Fruit fly (Drosophila melanogaster) whole organism, embryonic: ENCODE measurements around the gene fan.

Experiments used
- ATbp ChIP-seq: fragments of 200-800 bp; sonication (Bioruptor generic); optimal IDR thresholded peaks from 2 replicates; lab custom pipeline; 2017; ENCODE audit warnings: missing biosample characterization, mild to moderate bottlenecking, missing genetic modification characterization, missing genetic modification reagents
- Antp ChIP-seq: fragments of 200-800 bp; sonication (Bioruptor generic); optimal IDR thresholded peaks from 3 replicates; lab custom pipeline; 2016; ENCODE audit warnings: missing biosample characterization, missing genetic modification characterization
- CG10274 ChIP-seq: fragments of 200-800 bp; sonication (Bioruptor generic); optimal IDR thresholded peaks from 3 replicates; lab custom pipeline; 2017; ENCODE audit warnings: missing biosample characterization, mild to moderate bottlenecking, missing genetic modification characterization
- CG11247 ChIP-seq: fragments of 200-800 bp; sonication (Bioruptor generic); IDR thresholded peaks from 2 replicates; pipeline ENCODE4 v1.3.6; 2022; ENCODE audit warnings: missing biosample characterization, missing genetic modification characterization
- CG12659 ChIP-seq: fragments of 200-800 bp; sonication (Bioruptor generic); optimal IDR thresholded peaks from 3 replicates; lab custom pipeline; 2017; ENCODE audit warnings: mild to moderate bottlenecking, missing biosample characterization, missing genetic modification reagents, missing genetic modification characterization
- CG12769 ChIP-seq: fragments of 200-800 bp; sonication (Bioruptor generic); optimal IDR thresholded peaks from 2 replicates; lab custom pipeline; 2019; ENCODE audit warnings: missing biosample characterization, mild to moderate bottlenecking, missing genetic modification characterization, moderate library complexity
- CG13123 ChIP-seq: fragments of 200-800 bp; sonication (Bioruptor generic); optimal IDR thresholded peaks from 2 replicates; lab custom pipeline; 2016; ENCODE audit warnings: missing biosample characterization, missing genetic modification characterization
- CG14014 ChIP-seq: fragments of 200-800 bp; sonication (Bioruptor generic); IDR thresholded peaks from 2 replicates; pipeline ENCODE4 v1.3.6; 2022; ENCODE audit warnings: missing biosample characterization, missing genetic modification characterization
- CG16813 ChIP-seq: fragments of 200-800 bp; sonication (Bioruptor generic); IDR thresholded peaks from 3 replicates; pipeline ENCODE4 v1.3.6; 2022; ENCODE audit warnings: missing biosample characterization, missing genetic modification characterization; ENCODE audit not compliant: partially characterized antibody
- CG17568 ChIP-seq: fragments of 200-800 bp; sonication (Bioruptor generic); optimal IDR thresholded peaks from 2 replicates; lab custom pipeline; 2018; ENCODE audit warnings: missing biosample characterization, mild to moderate bottlenecking, missing genetic modification characterization, moderate library complexity
- CG18476 ChIP-seq: fragments of 200-800 bp; sonication (Bioruptor generic); optimal IDR thresholded peaks from 2 replicates; lab custom pipeline; 2016; ENCODE audit warnings: missing biosample characterization, mild to moderate bottlenecking, missing genetic modification characterization
- CG18599 ChIP-seq: fragments of 200-800 bp; sonication (Bioruptor generic); optimal IDR thresholded peaks from 3 replicates; lab custom pipeline; 2017; ENCODE audit warnings: missing biosample characterization, missing genetic modification characterization, mild to moderate bottlenecking, moderate library complexity, missing genetic modification reagents
- CG30403 ChIP-seq: fragments of 200-800 bp; sonication (Bioruptor generic); optimal IDR thresholded peaks from 3 replicates; lab custom pipeline; 2016; ENCODE audit warnings: missing biosample characterization, missing genetic modification characterization
- CG31441 ChIP-seq: fragments of 200-800 bp; sonication (Bioruptor generic); IDR thresholded peaks from 2 replicates; pipeline ENCODE4 v1.3.6; 2022; ENCODE audit warnings: missing biosample characterization, missing genetic modification characterization
- CG3163 ChIP-seq: fragments of 200-800 bp; sonication (Bioruptor generic); optimal IDR thresholded peaks from 3 replicates; lab custom pipeline; 2016; ENCODE audit warnings: missing biosample characterization, missing genetic modification characterization
- CG6175 ChIP-seq: fragments of 200-800 bp; sonication (Bioruptor generic); IDR thresholded peaks from 3 replicates; pipeline ENCODE4 v1.3.6; 2022; ENCODE audit warnings: missing biosample characterization, missing genetic modification characterization
- CG7357 ChIP-seq: fragments of 200-800 bp; sonication (Bioruptor generic); IDR thresholded peaks from 3 replicates; pipeline ENCODE4 v1.3.6; 2022; ENCODE audit warnings: missing biosample characterization, missing genetic modification characterization
- CG7786 ChIP-seq: fragments of 200-800 bp; sonication (Bioruptor generic); optimal IDR thresholded peaks from 2 replicates; lab custom pipeline; 2016; ENCODE audit warnings: missing biosample characterization, missing genetic modification characterization
- CG8944 ChIP-seq: fragments of 200-800 bp; sonication (Bioruptor generic); optimal IDR thresholded peaks from 3 replicates; lab custom pipeline; 2016; ENCODE audit warnings: missing biosample characterization, missing genetic modification characterization
- CG9609 ChIP-seq: fragments of 200-800 bp; sonication (Bioruptor generic); optimal IDR thresholded peaks from 3 replicates; lab custom pipeline; 2016; ENCODE audit warnings: missing biosample characterization, missing genetic modification characterization
- Dad ChIP-seq: fragments of 200-800 bp; sonication (Bioruptor generic); optimal IDR thresholded peaks from 3 replicates; lab custom pipeline; 2016; ENCODE audit warnings: missing biosample characterization, missing genetic modification characterization
- Eip74EF ChIP-seq, 2 experiments: fragments of 200-800 bp in 1 of 2; fragments of >200 bp in 1 of 2; sonication (Bioruptor generic) in 1 of 2; optimal IDR thresholded peaks; 2 replicates each; lab custom pipeline; 2017 to 2019; ENCODE audit warnings: missing biosample characterization in 2 of 2, missing genetic modification characterization in 2 of 2, mild to moderate bottlenecking in 1 of 2, moderate library complexity in 1 of 2
- Jarid2 ChIP-seq: fragments of 200-800 bp; sonication (Bioruptor generic); optimal IDR thresholded peaks from 3 replicates; lab custom pipeline; 2017; ENCODE audit warnings: mild to moderate bottlenecking, missing biosample characterization, missing genetic modification reagents, missing genetic modification characterization
- Lim3 ChIP-seq: fragments of 200-800 bp; sonication (Bioruptor generic); IDR thresholded peaks from 2 replicates; pipeline ENCODE4 v1.3.6; 2022; ENCODE audit warnings: missing biosample characterization, missing genetic modification characterization
- Max ChIP-seq: fragments of 200-800 bp; sonication (Bioruptor generic); optimal IDR thresholded peaks from 2 replicates; lab custom pipeline; 2016; ENCODE audit warnings: missing biosample characterization, mild to moderate bottlenecking, missing genetic modification characterization
- Meics ChIP-seq: fragments of 200-800 bp; sonication (Bioruptor generic); optimal IDR thresholded peaks from 2 replicates; lab custom pipeline; 2017; ENCODE audit warnings: missing biosample characterization, mild to moderate bottlenecking, missing genetic modification characterization
- Mes4 ChIP-seq: fragments of 200-800 bp; sonication (Bioruptor generic); optimal IDR thresholded peaks from 2 replicates; lab custom pipeline; 2016; ENCODE audit warnings: missing biosample characterization, missing genetic modification characterization
- Myb ChIP-seq: fragments of 200-800 bp; sonication (Bioruptor generic); optimal IDR thresholded peaks from 2 replicates; lab custom pipeline; 2016; ENCODE audit warnings: missing biosample characterization, missing genetic modification characterization
- NC2α ChIP-seq: fragments of 200-800 bp; sonication (Bioruptor generic); optimal IDR thresholded peaks from 2 replicates; lab custom pipeline; 2016; ENCODE audit warnings: missing biosample characterization, missing genetic modification characterization
- NK7.1 ChIP-seq: fragments of 200-800 bp; sonication (Bioruptor generic); optimal IDR thresholded peaks from 3 replicates; lab custom pipeline; 2016; ENCODE audit warnings: missing biosample characterization, missing genetic modification characterization
- Neu2 ChIP-seq: fragments of 200-800 bp; sonication (Bioruptor generic); optimal IDR thresholded peaks from 3 replicates; lab custom pipeline; 2016; ENCODE audit warnings: missing biosample characterization, missing genetic modification characterization, borderline replicate concordance
- Oaz ChIP-seq: fragments of 200-800 bp; sonication (Bioruptor generic); IDR thresholded peaks from 2 replicates; pipeline ENCODE4 v1.3.6; 2022; ENCODE audit warnings: missing biosample characterization, missing genetic modification characterization
- Six4 ChIP-seq: fragments of 200-800 bp; sonication (Bioruptor generic); optimal IDR thresholded peaks from 2 replicates; lab custom pipeline; 2016; ENCODE audit warnings: missing biosample characterization, missing genetic modification characterization
- Sry-δ ChIP-seq: fragments of 200-800 bp; sonication (Bioruptor generic); optimal IDR thresholded peaks from 2 replicates; lab custom pipeline; 2016; ENCODE audit warnings: missing biosample characterization, missing genetic modification characterization
- dati ChIP-seq: fragments of 200-800 bp; sonication (Bioruptor generic); IDR thresholded peaks from 2 replicates; pipeline ENCODE4 v1.3.6; 2022; ENCODE audit warnings: missing biosample characterization, missing genetic modification characterization
- fd64A ChIP-seq: fragments of 200-800 bp; sonication (Bioruptor generic); optimal IDR thresholded peaks from 3 replicates; lab custom pipeline; 2018; ENCODE audit warnings: missing biosample characterization, mild to moderate bottlenecking, missing genetic modification characterization
- fu2 ChIP-seq: fragments of 200-800 bp; sonication (Bioruptor generic); optimal IDR thresholded peaks from 2 replicates; lab custom pipeline; 2016; ENCODE audit warnings: missing biosample characterization, missing genetic modification characterization
- gcm ChIP-seq: fragments of 200-800 bp; sonication (Bioruptor generic); optimal IDR thresholded peaks from 2 replicates; lab custom pipeline; 2019; ENCODE audit warnings: missing biosample characterization, mild to moderate bottlenecking, missing genetic modification characterization, moderate library complexity
- jigr1 ChIP-seq: fragments of 200-800 bp; sonication (Bioruptor generic); IDR thresholded peaks from 3 replicates; pipeline ENCODE4 v1.3.6; 2022; ENCODE audit warnings: missing biosample characterization, missing genetic modification characterization
- jing ChIP-seq: fragments of 200-800 bp; sonication (Bioruptor generic); optimal IDR thresholded peaks from 2 replicates; lab custom pipeline; 2018; ENCODE audit warnings: missing biosample characterization, mild to moderate bottlenecking, missing genetic modification characterization
- ken ChIP-seq: fragments of 200-800 bp; sonication (Bioruptor generic); IDR thresholded peaks from 3 replicates; pipeline ENCODE4 v1.3.6; 2022; ENCODE audit warnings: missing biosample characterization, missing genetic modification characterization
- pita ChIP-seq: fragments of 200-800 bp; sonication (Bioruptor generic); optimal IDR thresholded peaks from 2 replicates; lab custom pipeline; 2017; ENCODE audit warnings: missing biosample characterization, mild to moderate bottlenecking, missing genetic modification characterization
- ranshi ChIP-seq: fragments of 200-800 bp; sonication (Bioruptor generic); IDR thresholded peaks from 2 replicates; pipeline ENCODE4 v1.3.6; 2022; ENCODE audit warnings: missing biosample characterization, missing genetic modification characterization
- repo ChIP-seq: fragments of 200-800 bp; sonication (Bioruptor generic); optimal IDR thresholded peaks from 2 replicates; lab custom pipeline; 2016; ENCODE audit warnings: missing biosample characterization, missing genetic modification characterization
- row ChIP-seq: fragments of 200-800 bp; sonication (Bioruptor generic); IDR thresholded peaks from 3 replicates; pipeline ENCODE4 v1.3.6; 2022; ENCODE audit warnings: missing biosample characterization, missing genetic modification characterization
- salm ChIP-seq: fragments of 200-800 bp; sonication (Bioruptor generic); optimal IDR thresholded peaks from 2 replicates; lab custom pipeline; 2018; ENCODE audit warnings: missing biosample characterization, mild to moderate bottlenecking, missing genetic modification characterization
- sima ChIP-seq: fragments of 200-800 bp; sonication (Bioruptor generic); optimal IDR thresholded peaks from 2 replicates; lab custom pipeline; 2016; ENCODE audit warnings: missing biosample characterization, missing genetic modification characterization
- sisA ChIP-seq: fragments of 200-800 bp; sonication (Bioruptor generic); IDR thresholded peaks from 2 replicates; pipeline ENCODE4 v1.3.6; 2022; ENCODE audit warnings: missing biosample characterization, missing genetic modification characterization
- ssp ChIP-seq: fragments of 200-800 bp; sonication (Bioruptor generic); IDR thresholded peaks from 2 replicates; pipeline ENCODE4 v1.3.6; 2022; ENCODE audit warnings: missing biosample characterization, missing genetic modification characterization
- unpg ChIP-seq: fragments of 200-800 bp; sonication (Bioruptor generic); optimal IDR thresholded peaks from 3 replicates; lab custom pipeline; 2018; ENCODE audit warnings: missing biosample characterization, mild to moderate bottlenecking, missing genetic modification characterization, moderate library complexity
- usp ChIP-seq: fragments of >200 bp; optimal IDR thresholded peaks from 2 replicates; lab custom pipeline; 2017; ENCODE audit warnings: missing biosample characterization, missing genetic modification characterization
- vvl ChIP-seq: fragments of 200-800 bp; sonication (Bioruptor generic); IDR thresholded peaks from 2 replicates; pipeline ENCODE4 v1.3.6; 2022; ENCODE audit warnings: missing biosample characterization, missing genetic modification characterization

The fan gene

DNA sequence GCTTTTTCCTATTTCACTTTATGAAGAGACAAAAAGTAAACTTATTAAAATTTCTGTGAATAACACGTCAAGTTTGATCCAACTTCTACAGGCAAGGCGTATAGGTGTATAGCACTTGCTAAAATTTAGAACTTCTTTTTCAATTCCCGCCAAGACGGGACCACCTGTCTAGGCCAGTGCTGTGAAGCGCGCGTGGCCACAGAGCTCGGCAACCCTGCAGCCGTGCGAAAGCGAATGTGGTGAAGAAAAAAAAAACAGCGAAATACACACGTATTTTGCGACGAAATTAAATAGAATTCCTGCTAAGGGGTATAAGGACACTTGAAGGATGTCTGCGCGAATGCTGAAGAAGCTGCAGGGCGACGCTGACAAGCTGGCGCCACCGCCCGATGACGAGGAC, 1.2 kb downstream of the fan start, which contains the start of gene Nulp1 (continued):
- TF ChIP-seq CG16813 (GFP tag; lab: Robert Waterston, UW): peak; percentile 12; the same call in 1 of the 3 replicates
- peak; percentile 37 for TF ChIP-seq Myb
- TF ChIP-seq CG14014 (GFP tag; lab: Robert Waterston, UW): 0 out of 2 replicates have a peak, but pooled peaks have one; percentile 21
- no peak for TF ChIP-seq CG31441
- peak; percentile 13 for TF ChIP-seq CG7786 (GFP tag; lab: Kevin White, UChicago)
- no peak for TF ChIP-seq sisA (GFP tag; lab: Robert Waterston, UW)
- peak; percentile 27 for TF ChIP-seq CG9609 (GFP tag; lab: Kevin White, UChicago)
- peak; percentile 41 for TF ChIP-seq vvl (GFP tag; lab: Robert Waterston, UW)
- no peak for TF ChIP-seq ssp (GFP tag; lab: Robert Waterston, UW)
- TF ChIP-seq CG7357 (GFP tag; lab: Robert Waterston, UW): no peak
- TF ChIP-seq CG13123: no peak
- TF ChIP-seq CG10274: no peak
- TF ChIP-seq usp (GFP tag; lab: Kevin White, UChicago): no peak
- peak; percentile 49 for TF ChIP-seq Antp
- TF ChIP-seq ATbp: no peak
- no peak for TF ChIP-seq Six4 (GFP tag; lab: Kevin White, UChicago)
- no peak for TF ChIP-seq Dad
- no peak for TF ChIP-seq Lim3 (GFP tag; lab: Robert Waterston, UW)
- peak; percentile 37 for TF ChIP-seq Max
- no peak for TF ChIP-seq NC2α (GFP tag; lab: Kevin White, UChicago)
- TF ChIP-seq salm (tag; lab: Kevin White, UChicago): no peak
- no peak for TF ChIP-seq CG18599 (GFP tag; lab: Kevin White, UChicago)
- peak; percentile 10 for TF ChIP-seq Meics (GFP tag; lab: Kevin White, UChicago)
- no peak for TF ChIP-seq jigr1 (GFP tag; lab: Robert Waterston, UW)
- 0 out of 3 replicates have a peak, but pooled peaks have one; percentile 37 for TF ChIP-seq ken (GFP tag; lab: Robert Waterston, UW)
- TF ChIP-seq CG12659 (GFP tag; lab: Kevin White, UChicago): peak; percentile 50
- TF ChIP-seq row (GFP tag; lab: Robert Waterston, UW): peak; percentile 43; the same call in 1 of the 3 replicates
- no peak for TF ChIP-seq Jarid2 (GFP tag; lab: Kevin White, UChicago)
- no peak for TF ChIP-seq dati (GFP tag; lab: Robert Waterston, UW)
- no peak for TF ChIP-seq NK7.1 (GFP tag; lab: Kevin White, UChicago)
- TF ChIP-seq fu2 (GFP tag; lab: Kevin White, UChicago): peak; percentile 30
- no peak for TF ChIP-seq CG3163 (GFP tag; lab: Kevin White, UChicago)
- no peak for TF ChIP-seq unpg (GFP tag; lab: Kevin White, UChicago)
- TF ChIP-seq ranshi (GFP tag; lab: Robert Waterston, UW): no peak
- no peak for TF ChIP-seq sima (GFP tag; lab: Kevin White, UChicago)
- TF ChIP-seq CG6175 (GFP tag; lab: Robert Waterston, UW): no peak
- no peak for TF ChIP-seq Oaz (GFP tag; lab: Robert Waterston, UW)
- no peak for TF ChIP-seq Neu2 (GFP tag; lab: Kevin White, UChicago)
- TF ChIP-seq CG8944: peak; percentile 17
- TF ChIP-seq Sry-δ: peak; percentile 33
- TF ChIP-seq gcm (GFP tag; lab: Kevin White, UChicago): no peak
- TF ChIP-seq CG18476 (GFP tag; lab: Kevin White, UChicago): no peak
- no peak for TF ChIP-seq CG12769 (tag; lab: Kevin White, UChicago)
- no peak for TF ChIP-seq CG17568 (GFP tag; lab: Kevin White, UChicago)
- no peak for TF ChIP-seq Eip74EF (GFP tag; optimal IDR thresholded peaks at IDR 0.05; lab: Kevin White, UChicago)
- no peak for TF ChIP-seq pita (GFP tag; lab: Kevin White, UChicago)
- TF ChIP-seq repo (GFP tag; lab: Kevin White, UChicago): no peak
- no peak for TF ChIP-seq fd64A (GFP tag; lab: Kevin White, UChicago)
- no peak for TF ChIP-seq Mes4
- TF ChIP-seq CG30403: no peak
- no peak for TF ChIP-seq CG11247 (GFP tag; lab: Robert Waterston, UW)
- no peak for TF ChIP-seq jing (GFP tag; lab: Kevin White, UChicago)
